Worm (Caenorhabditis elegans) whole organism, young adult: Measurements from ENCODE around the gene C50F4.1.

Experiments
- B0019.2 ChIP-seq: fragments of 200-800 bp; sonication (Bioruptor generic); conservative IDR thresholded peaks from 2 replicates; pipeline ENCODE4 v1.3.6; 2022; ENCODE audit warnings: missing genetic modification reagents, missing genetic modification characterization, missing compliant biosample characterization
- B0261.1 ChIP-seq: sonication (generic microtip); optimal IDR thresholded peaks from 2 replicates; lab custom pipeline; 2016; ENCODE audit warnings: mild to moderate bottlenecking, missing genetic modification characterization, moderate library complexity, missing compliant biosample characterization
- F57C9.4 ChIP-seq: sonication (generic microtip); optimal IDR thresholded peaks from 2 replicates; lab custom pipeline; 2017; ENCODE audit warnings: mild to moderate bottlenecking, missing genetic modification characterization, missing compliant biosample characterization
- K12H6.12 ChIP-seq: fragments of 200-800 bp; sonication (Bioruptor generic); optimal IDR thresholded peaks from 2 replicates; lab custom pipeline; 2018; ENCODE audit warnings: mild to moderate bottlenecking, missing genetic modification characterization, missing compliant biosample characterization
- T26A5.8 ChIP-seq: sonication (generic microtip); optimal IDR thresholded peaks from 2 replicates; lab custom pipeline; 2016; ENCODE audit warnings: missing genetic modification characterization, missing compliant biosample characterization
- ama-1 ChIP-seq, 3 experiments: fragments of 150-350 bp in 1 of 3; sonication (generic microtip) in 2 of 3; optimal IDR thresholded peaks; 2 replicates each; lab custom pipeline; 2014 to 2018; ENCODE audit warnings: missing biosample characterization in 2 of 3, missing genetic modification characterization in 2 of 3, missing genetic modification reagents in 2 of 3
- athp-1 ChIP-seq: sonication (generic microtip); optimal IDR thresholded peaks from 2 replicates; lab custom pipeline; 2017; ENCODE audit warnings: mild to moderate bottlenecking, missing genetic modification characterization, missing compliant biosample characterization
- ceh-27 ChIP-seq: fragments of 200-800 bp; sonication (Bioruptor generic); optimal IDR thresholded peaks from 2 replicates; lab custom pipeline; 2018; ENCODE audit warnings: mild to moderate bottlenecking, missing genetic modification characterization, moderate library complexity, missing compliant biosample characterization
- efl-1 ChIP-seq: fragments of 150-350 bp; optimal IDR thresholded peaks from 2 replicates; lab custom pipeline; 2014; ENCODE audit warnings: missing biosample characterization, missing genetic modification reagents, missing genetic modification characterization
- egl-44 ChIP-seq: fragments of 200-800 bp; sonication (Bioruptor generic); IDR thresholded peaks from 2 replicates; pipeline ENCODE4 v1.3.6; 2022; ENCODE audit warnings: missing genetic modification reagents, missing genetic modification characterization, missing compliant biosample characterization
- ekl-4 ChIP-seq: fragments of 200-800 bp; sonication (Bioruptor generic); IDR thresholded peaks from 2 replicates; pipeline ENCODE4 v1.3.6; 2022; ENCODE audit warnings: missing genetic modification reagents, missing genetic modification characterization, missing compliant biosample characterization
- hlh-12 ChIP-seq: sonication (generic microtip); optimal IDR thresholded peaks from 2 replicates; lab custom pipeline; 2016; ENCODE audit warnings: missing genetic modification characterization, missing compliant biosample characterization
- hmg-20 ChIP-seq: fragments of 200-800 bp; sonication (Bioruptor generic); IDR thresholded peaks from 2 replicates; pipeline ENCODE4 v1.3.6; 2022; ENCODE audit warnings: missing genetic modification reagents, missing genetic modification characterization, missing compliant biosample characterization
- hrde-1 ChIP-seq: sonication (generic microtip); optimal IDR thresholded peaks from 2 replicates; lab custom pipeline; 2016; ENCODE audit warnings: missing genetic modification characterization, mild to moderate bottlenecking, missing compliant biosample characterization, moderate library complexity, missing genotype, missing genetic modification reagents, borderline replicate concordance
- hsf-1 ChIP-seq: fragments of 200-800 bp; sonication (Bioruptor generic); IDR thresholded peaks from 2 replicates; pipeline ENCODE4 v1.3.6; 2022; ENCODE audit warnings: missing genetic modification reagents, missing genetic modification characterization, missing compliant biosample characterization
- lag-1 ChIP-seq: fragments of 200-800 bp; sonication (Bioruptor generic); IDR thresholded peaks from 2 replicates; pipeline ENCODE4 v1.3.6; 2022; ENCODE audit warnings: missing genetic modification reagents, missing genetic modification characterization, missing compliant biosample characterization
- let-526 ChIP-seq: fragments of 200-800 bp; sonication (Bioruptor generic); IDR thresholded peaks from 2 replicates; pipeline ENCODE4 v1.3.6; 2022; ENCODE audit warnings: missing genetic modification reagents, missing genetic modification characterization, missing compliant biosample characterization
- let-607 ChIP-seq, 2 experiments: fragments of 200-800 bp in 1 of 2; sonication (Bioruptor generic) in 1 of 2; sonication (generic microtip) in 1 of 2; optimal IDR thresholded peaks; 2 replicates each; lab custom pipeline; 2016 to 2018; ENCODE audit warnings: mild to moderate bottlenecking in 2 of 2, missing compliant biosample characterization in 2 of 2, missing genetic modification characterization in 2 of 2, moderate library complexity in 2 of 2, missing genotype in 1 of 2
- lin-26 ChIP-seq: fragments of 200-800 bp; sonication (Bioruptor generic); IDR thresholded peaks from 2 replicates; pipeline ENCODE4 v1.3.6; 2022; ENCODE audit warnings: missing genetic modification reagents, missing genetic modification characterization, missing compliant biosample characterization
- lsl-1 ChIP-seq: fragments of 200-800 bp; sonication (Bioruptor generic); optimal IDR thresholded peaks from 2 replicates; lab custom pipeline; 2018; ENCODE audit warnings: mild to moderate bottlenecking, missing genetic modification characterization, moderate library complexity, missing compliant biosample characterization
- mel-28 ChIP-seq: sonication (generic microtip); optimal IDR thresholded peaks from 2 replicates; lab custom pipeline; 2016; ENCODE audit warnings: borderline replicate concordance, mild to moderate bottlenecking, missing genetic modification characterization, missing compliant biosample characterization
- nfyb-1 ChIP-seq: fragments of 200-800 bp; sonication (Bioruptor generic); IDR thresholded peaks from 2 replicates; pipeline ENCODE4 v1.3.6; 2022; ENCODE audit warnings: missing genetic modification reagents, missing genetic modification characterization, missing compliant biosample characterization
- nhr-27 ChIP-seq: fragments of 200-800 bp; sonication (Bioruptor generic); optimal IDR thresholded peaks from 2 replicates; lab custom pipeline; 2018; ENCODE audit warnings: mild to moderate bottlenecking, missing genetic modification characterization, moderate library complexity, missing compliant biosample characterization
- nhr-80 ChIP-seq: sonication (generic microtip); optimal IDR thresholded peaks from 2 replicates; lab custom pipeline; 2016; ENCODE audit warnings: missing genetic modification characterization, missing compliant biosample characterization
- nhr-90 ChIP-seq: sonication (generic microtip); optimal IDR thresholded peaks from 2 replicates; lab custom pipeline; 2016; ENCODE audit warnings: missing genotype, mild to moderate bottlenecking, missing genetic modification characterization, missing compliant biosample characterization
- pbrm-1 ChIP-seq: fragments of 200-800 bp; sonication (Bioruptor generic); IDR thresholded peaks from 2 replicates; pipeline ENCODE4 v1.3.6; 2022; ENCODE audit warnings: missing genetic modification reagents, missing genetic modification characterization, missing compliant biosample characterization
- snpc-3.4 ChIP-seq: sonication (generic microtip); optimal IDR thresholded peaks from 2 replicates; lab custom pipeline; 2017; ENCODE audit warnings: missing genetic modification characterization, mild to moderate bottlenecking, missing compliant biosample characterization, antibody characterized with exemption, moderate library complexity, missing genotype, missing genetic modification reagents
- somi-1 ChIP-seq: fragments of 200-800 bp; sonication (Bioruptor generic); optimal IDR thresholded peaks from 2 replicates; lab custom pipeline; 2018; ENCODE audit warnings: mild to moderate bottlenecking, missing genetic modification characterization, missing compliant biosample characterization
- tbp1 ChIP-seq: fragments of 200-800 bp; sonication (Bioruptor generic); optimal IDR thresholded peaks from 2 replicates; lab custom pipeline; 2018; ENCODE audit warnings: mild to moderate bottlenecking, missing genetic modification characterization, missing compliant biosample characterization
- xnd-1 ChIP-seq: sonication (generic microtip); optimal IDR thresholded peaks from 2 replicates; lab custom pipeline; 2016; ENCODE audit warnings: missing genotype, missing genetic modification reagents, missing genetic modification characterization, missing compliant biosample characterization
- ztf-3 ChIP-seq: fragments of 200-800 bp; sonication (Bioruptor generic); optimal IDR thresholded peaks from 2 replicates; lab custom pipeline; 2018; ENCODE audit warnings: mild to moderate bottlenecking, missing genetic modification characterization, missing compliant biosample characterization

C50F4.1 gene

DNA sequence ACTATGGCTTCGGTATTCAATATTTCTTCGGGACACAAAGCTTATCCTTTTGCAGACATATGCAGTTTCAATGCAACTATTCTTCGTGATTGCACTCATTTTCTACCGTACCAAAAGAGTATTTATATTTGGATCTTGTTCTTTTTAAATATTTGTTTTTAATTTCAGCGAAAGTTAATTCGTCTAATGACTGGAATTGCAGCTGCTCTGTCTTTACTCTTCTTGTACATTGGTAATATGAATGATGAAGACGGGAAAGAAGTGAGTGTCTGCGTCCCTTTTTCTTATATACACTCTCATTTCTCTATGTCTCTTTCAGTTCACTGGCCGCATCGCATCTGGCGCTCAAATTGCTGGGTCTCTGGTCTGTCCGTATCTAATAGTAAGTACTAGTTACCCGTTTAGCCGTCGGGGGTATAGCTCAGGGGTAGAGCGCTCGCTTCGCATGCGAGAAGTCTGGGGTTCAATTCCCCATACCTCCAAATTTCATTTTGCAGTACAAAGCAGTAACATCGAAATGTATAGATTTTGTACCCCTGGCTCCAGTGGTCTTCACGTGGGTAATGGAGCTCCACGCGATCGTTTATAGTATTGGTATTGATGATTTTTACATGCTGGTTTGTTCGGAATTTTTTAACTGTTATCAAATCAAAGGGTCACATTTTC is 23.3 kb upstream of the C50F4.1 start (continued):
- peak; percentile 45 for TF ChIP-seq K12H6.12 (tag; lab: Kevin White, UChicago)
- TF ChIP-seq let-526 (GFP tag; lab: Robert Waterston, UW): peak; percentile 74; the same call in 1 of the 2 replicates
- peak; percentile 46 for TF ChIP-seq T26A5.8
- TF ChIP-seq hrde-1 (tag; lab: Kevin White, UChicago): peak; percentile 13
- peak; percentile 95 for TF ChIP-seq B0261.1
- TF ChIP-seq ceh-27 (GFP tag; lab: Kevin White, UChicago): peak; percentile 65
- TF ChIP-seq nfyb-1: peak; percentile 89
- TF ChIP-seq hsf-1: peak; percentile 61; the same call in 1 of the 2 replicates
- no peak for TF ChIP-seq lag-1 (GFP tag; lab: Robert Waterston, UW)
- TF ChIP-seq ama-1 (optimal IDR thresholded peaks at IDR 0.05; lab: Kevin White, UChicago): no peak
- TF ChIP-seq ama-1 (GFP tag; optimal IDR thresholded peaks at IDR 0.05; lab: Kevin White, UChicago): peak in 1 of 2 experiments; percentile 85
- peak; percentile 90 for TF ChIP-seq egl-44 (GFP tag; lab: Robert Waterston, UW)

DNA sequence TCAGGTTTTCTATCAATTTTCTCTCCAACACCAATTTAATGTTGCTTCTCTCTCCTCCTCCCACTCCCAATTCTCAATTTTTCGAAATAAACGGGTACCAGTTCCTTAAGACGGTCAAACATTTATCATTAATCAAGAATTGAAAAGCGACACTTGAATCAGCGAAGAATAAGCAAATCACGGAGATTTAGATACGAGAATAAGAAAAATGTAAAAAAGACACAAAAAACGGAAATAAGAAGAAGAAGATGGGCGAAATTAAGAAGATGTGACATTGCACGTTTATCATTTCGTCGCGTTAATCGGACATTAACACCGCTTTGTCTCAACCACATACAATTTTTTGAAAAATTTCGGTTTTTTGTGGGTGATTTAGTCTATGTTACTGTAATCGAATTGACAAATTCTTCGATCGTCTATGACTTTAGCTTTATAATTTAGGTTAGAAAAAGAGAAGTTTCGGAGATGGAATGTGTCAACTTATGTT is 22.1 kb upstream of the C50F4.1 start, which contains the start of gene haao-1:
haao-1 (plus strand) TSS at position 437 of the 487 bp plus-strand sequence.
- TF ChIP-seq lin-26 (GFP tag; lab: Robert Waterston, UW) (no peak), T26A5.8 (no peak), hlh-12 (no peak), nhr-27 (tag; lab: Kevin White, UChicago) (no peak), xnd-1 (no peak), ekl-4 (GFP tag; lab: Robert Waterston, UW) (no peak), athp-1 (tag; lab: Kevin White, UChicago) (no peak), hsf-1 (no peak), B0019.2 (GFP tag; lab: Robert Waterston, UW) (no peak), snpc-3.4 (no peak), somi-1 (GFP tag; lab: Kevin White, UChicago) (no peak), hmg-20 (no peak)
- TF ChIP-seq, all 124 proteins: peak for 0

DNA sequence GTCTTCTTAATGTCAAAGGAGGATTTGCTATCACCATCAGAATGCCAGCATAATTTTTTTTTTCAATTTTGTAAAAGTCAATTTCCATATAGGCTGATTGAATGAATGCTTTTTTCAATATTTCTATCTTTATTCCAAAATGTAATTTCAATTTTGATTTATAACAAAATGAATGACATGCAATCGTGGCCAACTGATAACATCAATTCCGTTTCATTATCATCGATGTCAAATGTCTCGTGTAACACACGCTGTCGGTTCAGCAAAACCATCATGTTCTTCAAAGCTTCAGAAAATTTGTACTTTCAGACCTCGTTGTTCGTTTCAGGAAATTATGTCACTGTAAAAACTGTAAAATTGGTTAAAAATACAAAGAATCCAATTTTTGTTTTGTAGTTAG is 19.7 kb upstream of the C50F4.1 start:
- TF ChIP-seq pbrm-1 (GFP tag; lab: Robert Waterston, UW) (no peak), nhr-80 (tag; lab: Kevin White, UChicago) (peak; percentile 73), let-607 (tag; optimal IDR thresholded peaks at IDR 0.05; lab: Kevin White, UChicago) (peak; percentile 40 to 83), efl-1 (GFP tag; lab: Kevin White, UChicago) (no peak)

DNA sequence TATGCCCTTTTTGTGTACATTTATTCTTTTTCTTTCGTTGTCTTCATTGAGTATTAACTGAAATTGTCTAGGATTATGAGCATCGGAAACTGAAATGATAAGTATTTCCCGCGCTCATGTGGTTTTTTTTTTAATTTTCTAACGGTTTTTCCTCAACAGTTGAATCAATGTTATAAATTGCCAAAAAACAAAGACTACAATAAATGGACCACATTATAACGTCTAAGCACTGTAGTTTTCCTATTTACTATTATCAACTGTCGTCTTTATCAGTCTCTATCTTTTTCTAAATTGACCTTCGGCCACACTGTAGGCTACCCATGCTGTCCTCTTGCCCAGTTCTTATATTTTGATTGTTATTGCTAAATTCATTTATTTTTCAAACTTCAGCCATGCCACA is 18.9 kb upstream of the C50F4.1 start, which contains the start of gene acs-14:
acs-14 (plus strand) TSS at position 391 of the 400 bp plus-strand sequence.
- no peak for TF ChIP-seq nhr-90
- TF ChIP-seq lsl-1 (GFP tag; lab: Kevin White, UChicago): no peak
- TF ChIP-seq mel-28: no peak
- peak; percentile 14 for TF ChIP-seq nhr-80 (tag; lab: Kevin White, UChicago)
- no peak for TF ChIP-seq hlh-12

DNA sequence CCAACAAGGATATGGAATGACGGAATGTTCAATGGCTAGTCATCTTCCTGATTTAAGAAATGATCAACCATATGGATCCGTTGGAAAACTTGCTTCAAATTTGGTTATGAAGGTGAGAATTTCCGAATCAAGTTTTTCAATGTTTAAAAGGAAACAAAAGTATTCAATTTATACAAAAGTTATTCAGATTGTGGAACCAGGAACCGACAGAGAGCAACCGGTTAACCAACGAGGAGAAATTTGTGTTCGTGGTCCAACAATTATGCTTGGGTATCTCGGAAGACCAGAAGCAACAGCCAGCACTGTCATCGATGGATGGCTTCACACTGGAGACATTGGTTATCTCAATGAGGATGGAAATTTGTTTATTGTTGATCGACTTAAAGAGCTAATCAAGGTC is 17.0 kb upstream of the C50F4.1 start:
- TF ChIP-seq F57C9.4 (no peak), ekl-4 (GFP tag; lab: Robert Waterston, UW) (no peak), tbp1 (GFP tag; lab: Kevin White, UChicago) (no peak), ztf-3 (GFP tag; lab: Kevin White, UChicago) (no peak)
- TF ChIP-seq, all 124 proteins: peak for 0
